Fruit fly (Drosophila melanogaster) whole organism, embryonic: ENCODE results near the gene ppk20.

Experiments
- Antp ChIP-seq: fragments of 200-800 bp; sonication (Bioruptor generic); optimal IDR thresholded peaks from 3 replicates; lab custom pipeline; 2016; ENCODE audit warnings: missing biosample characterization, missing genetic modification characterization
- BEAF-32 ChIP-seq: fragments of 200-800 bp; sonication (Bioruptor generic); optimal IDR thresholded peaks from 3 replicates; lab custom pipeline; 2017; ENCODE audit warnings: missing biosample characterization, missing genetic modification characterization, mild to moderate bottlenecking, moderate library complexity, missing genetic modification reagents
- Blimp-1 ChIP-seq: fragments of 200-800 bp; sonication (Bioruptor generic); optimal IDR thresholded peaks from 3 replicates; lab custom pipeline; 2018; ENCODE audit warnings: missing biosample characterization, missing genetic modification characterization, mild to moderate bottlenecking, moderate library complexity, missing genetic modification reagents
- CG10267 ChIP-seq: fragments of 200-800 bp; sonication (Bioruptor generic); optimal IDR thresholded peaks from 2 replicates; lab custom pipeline; 2018; ENCODE audit warnings: missing biosample characterization, mild to moderate bottlenecking, missing genetic modification characterization, moderate library complexity
- CG10366 ChIP-seq: fragments of 200-800 bp; sonication (Bioruptor generic); IDR thresholded peaks from 2 replicates; pipeline ENCODE4 v1.3.6; 2022; ENCODE audit warnings: missing biosample characterization, missing genetic modification characterization
- CG12942 ChIP-seq: fragments of 200-800 bp; sonication (Bioruptor generic); optimal IDR thresholded peaks from 3 replicates; lab custom pipeline; 2016; ENCODE audit warnings: missing biosample characterization, missing genetic modification characterization
- CG13424 ChIP-seq: fragments of 200-800 bp; sonication (Bioruptor generic); optimal IDR thresholded peaks from 2 replicates; lab custom pipeline; 2019; ENCODE audit warnings: missing biosample characterization, mild to moderate bottlenecking, missing genetic modification characterization, moderate library complexity
- CG14667 ChIP-seq: fragments of 200-800 bp; sonication (Bioruptor generic); IDR thresholded peaks from 2 replicates; pipeline ENCODE4 v1.3.6; 2022; ENCODE audit warnings: missing biosample characterization, missing genetic modification characterization
- CG15011 ChIP-seq: fragments of 200-800 bp; sonication (Bioruptor generic); optimal IDR thresholded peaks from 3 replicates; lab custom pipeline; 2018; ENCODE audit warnings: missing biosample characterization, mild to moderate bottlenecking, missing genetic modification characterization
- CG15601 ChIP-seq: fragments of 200-800 bp; sonication (Bioruptor generic); optimal IDR thresholded peaks from 3 replicates; lab custom pipeline; 2019; ENCODE audit warnings: missing biosample characterization, mild to moderate bottlenecking, missing genetic modification characterization, moderate library complexity
- CG17359 ChIP-seq: fragments of 200-800 bp; sonication (Bioruptor generic); optimal IDR thresholded peaks from 3 replicates; lab custom pipeline; 2018; ENCODE audit warnings: missing biosample characterization, mild to moderate bottlenecking, missing genetic modification characterization, moderate library complexity
- CG17361 ChIP-seq: fragments of 200-800 bp; sonication (Bioruptor generic); IDR thresholded peaks from 3 replicates; pipeline ENCODE4 v1.3.6; 2022; ENCODE audit warnings: missing biosample characterization, missing genetic modification characterization
- CG2129 ChIP-seq: fragments of 200-800 bp; sonication (Bioruptor generic); IDR thresholded peaks from 2 replicates; pipeline ENCODE4 v1.3.6; 2022; ENCODE audit warnings: missing biosample characterization, missing genetic modification characterization; ENCODE audit not compliant: partially characterized antibody
- CG2202 ChIP-seq: fragments of 200-800 bp; sonication (Bioruptor generic); optimal IDR thresholded peaks from 2 replicates; lab custom pipeline; 2018; ENCODE audit warnings: missing biosample characterization, mild to moderate bottlenecking, missing genetic modification characterization
- CG2712 ChIP-seq: fragments of 200-800 bp; optimal IDR thresholded peaks from 3 replicates; lab custom pipeline; 2019; ENCODE audit warnings: missing biosample characterization, mild to moderate bottlenecking, missing genetic modification characterization, moderate library complexity
- CG31388 ChIP-seq: fragments of 200-800 bp; sonication (Bioruptor generic); optimal IDR thresholded peaks from 2 replicates; lab custom pipeline; 2016; ENCODE audit warnings: missing biosample characterization, missing genetic modification characterization
- CG32532 ChIP-seq: fragments of 200-800 bp; sonication (Bioruptor generic); IDR thresholded peaks from 2 replicates; pipeline ENCODE4 v1.3.6; 2022; ENCODE audit warnings: missing biosample characterization, missing genetic modification characterization
- CG4404 ChIP-seq: fragments of 200-800 bp; sonication (Bioruptor generic); IDR thresholded peaks from 2 replicates; pipeline ENCODE4 v1.3.6; 2022; ENCODE audit warnings: missing biosample characterization, missing genetic modification characterization
- CG4820 ChIP-seq: fragments of 200-800 bp; sonication (Bioruptor generic); optimal IDR thresholded peaks from 3 replicates; lab custom pipeline; 2016; ENCODE audit warnings: missing biosample characterization, missing genetic modification characterization
- CG6254 ChIP-seq: fragments of 200-800 bp; sonication (Bioruptor generic); optimal IDR thresholded peaks from 3 replicates; lab custom pipeline; 2017; ENCODE audit warnings: mild to moderate bottlenecking, missing biosample characterization, missing genetic modification reagents, missing genetic modification characterization
- CG6654 ChIP-seq: fragments of 200-800 bp; sonication (Bioruptor generic); optimal IDR thresholded peaks from 2 replicates; lab custom pipeline; 2017; ENCODE audit warnings: missing biosample characterization, mild to moderate bottlenecking, missing genetic modification characterization
- CG7839 ChIP-seq: fragments of 200-800 bp; sonication (Bioruptor generic); optimal IDR thresholded peaks from 3 replicates; lab custom pipeline; 2018; ENCODE audit warnings: missing biosample characterization, mild to moderate bottlenecking, missing genetic modification characterization, moderate library complexity
- CG7987 ChIP-seq: fragments of 200-800 bp; sonication (Bioruptor generic); optimal IDR thresholded peaks from 2 replicates; lab custom pipeline; 2018; ENCODE audit warnings: missing biosample characterization, mild to moderate bottlenecking, missing genetic modification characterization, moderate library complexity
- CG9817 ChIP-seq: fragments of 200-800 bp; sonication (Bioruptor generic); optimal IDR thresholded peaks from 2 replicates; lab custom pipeline; 2018; ENCODE audit warnings: missing biosample characterization, mild to moderate bottlenecking, missing genetic modification characterization, moderate library complexity
- Ets65A ChIP-seq: fragments of 200-800 bp; sonication (Bioruptor generic); peaks from one replicate; lab custom pipeline; 2016; ENCODE audit warnings: missing biosample characterization, missing genetic modification characterization
- Hr51 ChIP-seq, 2 experiments: fragments of 200-800 bp; sonication (Bioruptor generic); optimal IDR thresholded peaks; 2 replicates in 1 of 2; 3 replicates in 1 of 2; lab custom pipeline; 2016 to 2018; ENCODE audit warnings: missing biosample characterization in 2 of 2, missing genetic modification characterization in 2 of 2, mild to moderate bottlenecking in 1 of 2, moderate library complexity in 1 of 2
- Hr78 ChIP-seq, 2 experiments: fragments of 200-800 bp in 1 of 2; fragments of >200 bp in 1 of 2; sonication (Bioruptor generic) in 1 of 2; optimal IDR thresholded peaks; 2 replicates each; lab custom pipeline; 2017 to 2019; ENCODE audit warnings: missing biosample characterization in 2 of 2, missing genetic modification characterization in 2 of 2, mild to moderate bottlenecking in 1 of 2, moderate library complexity in 1 of 2
- Med ChIP-seq: fragments of 200-800 bp; sonication (Bioruptor generic); peaks from one replicate; lab custom pipeline; 2016; ENCODE audit warnings: missing biosample characterization, missing genetic modification characterization, mild to moderate bottlenecking, inconsistent platforms, moderate library complexity
- PHDP ChIP-seq: fragments of 200-800 bp; sonication (Bioruptor generic); optimal IDR thresholded peaks from 3 replicates; lab custom pipeline; 2018; ENCODE audit warnings: missing biosample characterization, mild to moderate bottlenecking, missing genetic modification characterization, moderate library complexity
- Ptx1 ChIP-seq: fragments of 200-800 bp; sonication (Bioruptor generic); IDR thresholded peaks from 2 replicates; pipeline ENCODE4 v1.3.6; 2022; ENCODE audit warnings: missing biosample characterization, missing genetic modification characterization
- Xbp1 ChIP-seq: fragments of 200-800 bp; sonication (Bioruptor generic); optimal IDR thresholded peaks from 3 replicates; lab custom pipeline; 2016; ENCODE audit warnings: missing biosample characterization, mild to moderate bottlenecking, missing genetic modification characterization
- ato ChIP-seq: fragments of 200-800 bp; sonication (Bioruptor generic); IDR thresholded peaks from 2 replicates; pipeline ENCODE4 v1.3.6; 2022; ENCODE audit warnings: missing biosample characterization, missing genetic modification characterization; ENCODE audit not compliant: partially characterized antibody
- bsh ChIP-seq, 2 experiments: fragments of 200-800 bp; sonication (Bioruptor generic); optimal IDR thresholded peaks; 2 replicates each; lab custom pipeline; 2017 to 2018; ENCODE audit warnings: mild to moderate bottlenecking in 2 of 2, missing biosample characterization in 2 of 2, missing genetic modification characterization in 2 of 2, moderate library complexity in 1 of 2
- dmrt11E ChIP-seq: fragments of 200-800 bp; sonication (Bioruptor generic); optimal IDR thresholded peaks from 3 replicates; lab custom pipeline; 2018; ENCODE audit warnings: missing biosample characterization, mild to moderate bottlenecking, missing genetic modification characterization, moderate library complexity
- eyg ChIP-seq: fragments of 200-800 bp; sonication (Bioruptor generic); optimal IDR thresholded peaks from 3 replicates; lab custom pipeline; 2016; ENCODE audit warnings: missing biosample characterization, missing genetic modification characterization
- jing ChIP-seq: fragments of 200-800 bp; sonication (Bioruptor generic); optimal IDR thresholded peaks from 2 replicates; lab custom pipeline; 2018; ENCODE audit warnings: missing biosample characterization, mild to moderate bottlenecking, missing genetic modification characterization
- kay ChIP-seq: fragments of 200-800 bp; sonication (Bioruptor generic); optimal IDR thresholded peaks from 2 replicates; lab custom pipeline; 2016; ENCODE audit warnings: missing biosample characterization, missing genetic modification characterization
- lab ChIP-seq: fragments of 200-800 bp; sonication (Bioruptor generic); optimal IDR thresholded peaks from 3 replicates; lab custom pipeline; 2017; ENCODE audit warnings: missing biosample characterization, missing genetic modification characterization, mild to moderate bottlenecking, moderate library complexity, missing genetic modification reagents
- maf-S ChIP-seq: fragments of 200-800 bp; sonication (Bioruptor generic); optimal IDR thresholded peaks from 2 replicates; lab custom pipeline; 2016; ENCODE audit warnings: missing biosample characterization, missing genetic modification characterization
- onecut ChIP-seq: fragments of 200-800 bp; sonication (Bioruptor generic); IDR thresholded peaks from 2 replicates; pipeline ENCODE4 v1.3.6; 2022; ENCODE audit warnings: missing biosample characterization, missing genetic modification characterization
- pan ChIP-seq, 4 experiments: fragments of >200 bp in 3 of 4; fragments of 200-800 bp in 1 of 4; sonication (Bioruptor generic) in 1 of 4; optimal IDR thresholded peaks in 3 of 4; IDR thresholded peaks in 1 of 4; 2 replicates each; pipeline versions ENCODE4 v1.3.6 to Lab custom; 2017 to 2022; ENCODE audit warnings: missing biosample characterization in 2 of 4, missing genetic modification characterization in 2 of 4, mixed read lengths in 1 of 4
- prd ChIP-seq, 3 experiments: fragments of >200 bp in 2 of 3; fragments of 200-800 bp in 1 of 3; sonication (Bioruptor generic) in 1 of 3; optimal IDR thresholded peaks in 2 of 3; IDR thresholded peaks in 1 of 3; 2 replicates in 2 of 3; 3 replicates in 1 of 3; pipeline versions ENCODE4 v1.3.6 to Lab custom; 2017 to 2022; ENCODE audit warnings: missing biosample characterization in 1 of 3, missing genetic modification characterization in 1 of 3
- slbo ChIP-seq: fragments of 200-800 bp; sonication (Bioruptor generic); IDR thresholded peaks from 2 replicates; pipeline ENCODE4 v1.3.6; 2022; ENCODE audit warnings: missing biosample characterization, missing genetic modification characterization
- stwl ChIP-seq: fragments of 200-800 bp; sonication (Bioruptor generic); optimal IDR thresholded peaks from 3 replicates; lab custom pipeline; 2018; ENCODE audit warnings: missing biosample characterization, mild to moderate bottlenecking, missing genetic modification characterization, moderate library complexity
- toy ChIP-seq: fragments of 200-800 bp; sonication (Bioruptor generic); IDR thresholded peaks from 2 replicates; pipeline ENCODE4 v1.3.6; 2022; ENCODE audit warnings: missing biosample characterization, missing genetic modification characterization
- unc-4 ChIP-seq: fragments of 200-800 bp; sonication (Bioruptor generic); IDR thresholded peaks from 2 replicates; pipeline ENCODE4 v1.3.6; 2022; ENCODE audit warnings: missing biosample characterization, missing genetic modification characterization; ENCODE audit not compliant: partially characterized antibody
- vvl ChIP-seq: fragments of 200-800 bp; sonication (Bioruptor generic); IDR thresholded peaks from 2 replicates; pipeline ENCODE4 v1.3.6; 2022; ENCODE audit warnings: missing biosample characterization, missing genetic modification characterization
- zfh1 ChIP-seq: fragments of 200-800 bp; sonication (Bioruptor generic); IDR thresholded peaks from 3 replicates; pipeline ENCODE4 v1.3.6; 2022; ENCODE audit warnings: missing biosample characterization, missing genetic modification characterization

ppk20 gene

dm6 chr3R:29717519-29717918 is 48.8 kb upstream of the ppk20 start (continued):
- peak in 1 of 2 experiments; percentile 31 for TF ChIP-seq Hr78 (GFP tag; optimal IDR thresholded peaks at IDR 0.05; lab: Kevin White, UChicago)
- 0 out of 3 replicates have a peak, but pooled peaks have one; percentile 16 for TF ChIP-seq CG17361 (GFP tag; lab: Robert Waterston, UW)
- peak; percentile 4 for TF ChIP-seq maf-S
- TF ChIP-seq Blimp-1 (GFP tag; lab: Kevin White, UChicago): peak; percentile 43
- peak; percentile 30 for TF ChIP-seq PHDP (tag; lab: Kevin White, UChicago)
- peak; percentile 44 for TF ChIP-seq Ptx1 (GFP tag; lab: Robert Waterston, UW)
- TF ChIP-seq pan (optimal IDR thresholded peaks at IDR 0.05; lab: Kevin White, UChicago): no peak
- TF ChIP-seq pan (GFP tag; optimal IDR thresholded peaks at IDR 0.05 in 1 of 2, IDR thresholded peaks at IDR 0.05 in 1 of 2): peak in 1 of 2 experiments; percentile 25
- no peak for TF ChIP-seq eyg (GFP tag; lab: Kevin White, UChicago)
- peak; percentile 65 for TF ChIP-seq slbo
- TF ChIP-seq prd (optimal IDR thresholded peaks at IDR 0.05; lab: Kevin White, UChicago): no peak
- TF ChIP-seq prd (GFP tag; IDR thresholded peaks at IDR 0.05; lab: Robert Waterston, UW): peak; percentile 31; the same call in 1 of the 3 replicates
- peak; percentile 14 for TF ChIP-seq Ets65A (GFP tag; lab: Kevin White, UChicago)
- peak; percentile 8; the same call in 1 of the 2 replicates for TF ChIP-seq CG32532 (GFP tag; lab: Robert Waterston, UW)
- TF ChIP-seq Med: peak; percentile 83
- no peak for TF ChIP-seq CG15011 (GFP tag; lab: Kevin White, UChicago)
- peak; percentile 14 for TF ChIP-seq CG12942 (GFP tag; lab: Kevin White, UChicago)
- no peak for TF ChIP-seq CG6654 (GFP tag; lab: Kevin White, UChicago)
- TF ChIP-seq onecut (GFP tag; lab: Robert Waterston, UW): peak; percentile 9; the same call in 1 of the 2 replicates
- TF ChIP-seq vvl (GFP tag; lab: Robert Waterston, UW): peak; percentile 51
- peak in 1 of 2 experiments; percentile 36 for TF ChIP-seq Hr51 (GFP tag; optimal IDR thresholded peaks at IDR 0.05; lab: Kevin White, UChicago)
- peak; percentile 38 for TF ChIP-seq CG2712 (tag; lab: Kevin White, UChicago)
- TF ChIP-seq CG9817 (tag; lab: Kevin White, UChicago): peak; percentile 4
- peak; percentile 13 for TF ChIP-seq Antp (GFP tag; lab: Kevin White, UChicago)
- no peak for TF ChIP-seq CG2202 (tag; lab: Kevin White, UChicago)
- no peak for TF ChIP-seq unc-4 (GFP tag; lab: Robert Waterston, UW)
- TF ChIP-seq CG7987 (GFP tag; lab: Kevin White, UChicago): no peak
- peak; percentile 0 for TF ChIP-seq CG15601
- peak; percentile 7 for TF ChIP-seq lab (GFP tag; lab: Kevin White, UChicago)
- peak in 1 of 2 experiments; percentile 47 for TF ChIP-seq bsh (GFP tag; optimal IDR thresholded peaks at IDR 0.05; lab: Kevin White, UChicago)
- TF ChIP-seq zfh1: peak; percentile 52; the same call in 1 of the 3 replicates
- TF ChIP-seq dmrt11E (tag; lab: Kevin White, UChicago): peak; percentile 17
- peak; percentile 55 for TF ChIP-seq CG17359
- TF ChIP-seq BEAF-32 (GFP tag; lab: Kevin White, UChicago): no peak
- TF ChIP-seq CG13424 (tag; lab: Kevin White, UChicago): peak; percentile 22
- TF ChIP-seq CG2129: no peak
- TF ChIP-seq CG7839 (tag; lab: Kevin White, UChicago): peak; percentile 54
- no peak for TF ChIP-seq CG6254 (GFP tag; lab: Kevin White, UChicago)
- peak; percentile 33; the same call in 1 of the 2 replicates for TF ChIP-seq CG10366 (GFP tag; lab: Robert Waterston, UW)
- no peak for TF ChIP-seq kay (GFP tag; lab: Kevin White, UChicago)
- no peak for TF ChIP-seq stwl (tag; lab: Kevin White, UChicago)
- TF ChIP-seq CG4820: peak; percentile 47
- 0 out of 2 replicates have a peak, but pooled peaks have one; percentile 39 for TF ChIP-seq CG14667 (GFP tag; lab: Robert Waterston, UW)
- TF ChIP-seq Xbp1 (GFP tag; lab: Kevin White, UChicago): peak; percentile 29
- TF ChIP-seq CG4404 (GFP tag; lab: Robert Waterston, UW): no peak
- no peak for TF ChIP-seq toy (GFP tag; lab: Robert Waterston, UW)
- peak; percentile 41 for TF ChIP-seq jing (GFP tag; lab: Kevin White, UChicago)
- TF ChIP-seq ato (GFP tag; lab: Robert Waterston, UW): no peak
- TF ChIP-seq CG31388 (GFP tag; lab: Kevin White, UChicago): no peak
- TF ChIP-seq CG10267: no peak
